Fruit fly (Drosophila melanogaster): ENCODE results near the gene Rev1.

Gene Rev1

dm6 chr3L:642146-642864 is 11.9 kb upstream of the Rev1 start:
- no peak for TF ChIP-seq ovo (GFP tag; optimal IDR thresholded peaks at IDR 0.05)
- no peak for TF ChIP-seq CG33017 (tag; optimal IDR thresholded peaks at IDR 0.05)
- TF ChIP-seq CG5204 (GFP tag; optimal IDR thresholded peaks at IDR 0.05) = no peak
- TF ChIP-seq CG11617 (GFP tag; optimal IDR thresholded peaks at IDR 0.05) = no peak
- TF ChIP-seq bab1 (GFP tag; optimal IDR thresholded peaks at IDR 0.05) = no peak
- TF ChIP-seq Clk (GFP tag; optimal IDR thresholded peaks at IDR 0.05) = no peak
- TF ChIP-seq Mnt (GFP tag; optimal IDR thresholded peaks at IDR 0.05) = no peak
- no peak for TF ChIP-seq CG12768 (GFP tag; optimal IDR thresholded peaks at IDR 0.05)

dm6 chr3L:642865-643738 is 11.1 kb upstream of the Rev1 start:
- no peak for TF ChIP-seq CG1620 (GFP tag; optimal IDR thresholded peaks at IDR 0.05)
- TF ChIP-seq bab1 (GFP tag; optimal IDR thresholded peaks at IDR 0.05) = no peak
- TF ChIP-seq CG12768 (GFP tag; optimal IDR thresholded peaks at IDR 0.05) = no peak
- no peak for TF ChIP-seq Hr96 (GFP tag; optimal IDR thresholded peaks at IDR 0.05)
- no peak for TF ChIP-seq CG11617 (GFP tag; optimal IDR thresholded peaks at IDR 0.05)
- no peak for TF ChIP-seq Clk (GFP tag; optimal IDR thresholded peaks at IDR 0.05)
- no peak for TF ChIP-seq CG33017 (tag; optimal IDR thresholded peaks at IDR 0.05)
- TF ChIP-seq cic (GFP tag; optimal IDR thresholded peaks at IDR 0.05) = no peak
- no peak for TF ChIP-seq ovo (GFP tag; optimal IDR thresholded peaks at IDR 0.05)

dm6 chr3L:644111-644718 is 9.9 kb upstream of the Rev1 start:
- TF ChIP-seq tj (GFP tag; optimal IDR thresholded peaks at IDR 0.05) (peak; percentile 44), Crg-1 (GFP tag; optimal IDR thresholded peaks at IDR 0.05) (no peak), bab1 (GFP tag; optimal IDR thresholded peaks at IDR 0.05) (peak; percentile 26)

dm6 chr3L:645426-646036 is 8.6 kb upstream of the Rev1 start:
- TF ChIP-seq CG7045 (GFP tag; optimal IDR thresholded peaks at IDR 0.05) = no peak
- TF ChIP-seq cnc (optimal IDR thresholded peaks at IDR 0.05) = no peak
- TF ChIP-seq CG11617 (GFP tag; optimal IDR thresholded peaks at IDR 0.05) = no peak
- no peak for TF ChIP-seq toe (GFP tag; optimal IDR thresholded peaks at IDR 0.05)
- no peak for TF ChIP-seq Mnt (GFP tag; optimal IDR thresholded peaks at IDR 0.05)
- TF ChIP-seq pad (GFP tag; optimal IDR thresholded peaks at IDR 0.05) = no peak
- no peak for TF ChIP-seq cic (GFP tag; optimal IDR thresholded peaks at IDR 0.05)
- TF ChIP-seq ovo (GFP tag; optimal IDR thresholded peaks at IDR 0.05) = no peak
- TF ChIP-seq CG1620 (GFP tag; optimal IDR thresholded peaks at IDR 0.05) = no peak
- no peak for TF ChIP-seq CG14711 (tag; optimal IDR thresholded peaks at IDR 0.05)
- TF ChIP-seq Crg-1 (GFP tag; optimal IDR thresholded peaks at IDR 0.05) = no peak
- TF ChIP-seq CG7101 (tag; optimal IDR thresholded peaks at IDR 0.05) = no peak
- TF ChIP-seq CG12768 (GFP tag; optimal IDR thresholded peaks at IDR 0.05) = no peak
- TF ChIP-seq CG5204 (GFP tag; optimal IDR thresholded peaks at IDR 0.05) = no peak
- no peak for TF ChIP-seq Clk (GFP tag; optimal IDR thresholded peaks at IDR 0.05)
- TF ChIP-seq bab1 (GFP tag; optimal IDR thresholded peaks at IDR 0.05) = no peak
- no peak for TF ChIP-seq kay (GFP tag; ENCODE audit: borderline replicate concordance)
- no peak for TF ChIP-seq tj (GFP tag; optimal IDR thresholded peaks at IDR 0.05)
- TF ChIP-seq Hr96 (GFP tag; optimal IDR thresholded peaks at IDR 0.05) = no peak

dm6 chr3L:647529-647928 is 6.6 kb upstream of the Rev1 start:
- TF ChIP-seq CG1620 (GFP tag; optimal IDR thresholded peaks at IDR 0.05) (no peak), Clk (GFP tag; optimal IDR thresholded peaks at IDR 0.05) (no peak), Crg-1 (GFP tag; optimal IDR thresholded peaks at IDR 0.05) (no peak), bab1 (GFP tag; optimal IDR thresholded peaks at IDR 0.05) (no peak), pad (GFP tag; optimal IDR thresholded peaks at IDR 0.05) (no peak), CG7045 (GFP tag; optimal IDR thresholded peaks at IDR 0.05) (no peak), CG14711 (tag; optimal IDR thresholded peaks at IDR 0.05) (no peak), cic (GFP tag; optimal IDR thresholded peaks at IDR 0.05) (peak; percentile 54), ovo (GFP tag; optimal IDR thresholded peaks at IDR 0.05) (no peak)

Data from whole organism, adult.